Worm (Caenorhabditis elegans) whole organism, mixed stage, embryonic: ENCODE measurements around the gene W08G11.3.

Source experiments
- M03D4.4 ChIP-seq: sonication (generic microtip); optimal IDR thresholded peaks from 2 replicates; lab custom pipeline; 2017; ENCODE audit warnings: mild to moderate bottlenecking, missing genetic modification characterization, missing compliant biosample characterization
- blmp-1 ChIP-seq: fragments of 150-350 bp; optimal IDR thresholded peaks from 2 replicates; lab custom pipeline; 2014; ENCODE audit warnings: missing biosample characterization, missing genetic modification characterization
- ceh-83 ChIP-seq: fragments of 200-800 bp; sonication (Bioruptor generic); optimal IDR thresholded peaks from 2 replicates; lab custom pipeline; 2018; ENCODE audit warnings: mild to moderate bottlenecking, missing genetic modification characterization, missing compliant biosample characterization
- hlh-1 ChIP-seq: fragments of 150-350 bp; optimal IDR thresholded peaks from 2 replicates; lab custom pipeline; 2014; ENCODE audit warnings: missing biosample characterization, missing genetic modification reagents, missing genetic modification characterization
- nhr-12 ChIP-seq: fragments of 150-350 bp; optimal IDR thresholded peaks from 2 replicates; lab custom pipeline; 2014; ENCODE audit warnings: missing biosample characterization, missing genetic modification characterization
- nhr-28 ChIP-seq: fragments of 150-350 bp; optimal IDR thresholded peaks from 2 replicates; lab custom pipeline; 2014; ENCODE audit warnings: missing biosample characterization, missing genetic modification characterization
- sem-2 ChIP-seq: fragments of 200-800 bp; sonication (Bioruptor generic); optimal IDR thresholded peaks from 2 replicates; lab custom pipeline; 2018; ENCODE audit warnings: mild to moderate bottlenecking, missing genetic modification characterization, missing compliant biosample characterization
- tbx-8 ChIP-seq: fragments of 200-800 bp; sonication (Bioruptor generic); optimal IDR thresholded peaks from 2 replicates; lab custom pipeline; 2018; ENCODE audit warnings: mild to moderate bottlenecking, missing genetic modification characterization, moderate library complexity, missing compliant biosample characterization
- unc-120 ChIP-seq: sonication (generic microtip); optimal IDR thresholded peaks from 2 replicates; lab custom pipeline; 2017; ENCODE audit warnings: missing genetic modification characterization, missing compliant biosample characterization; ENCODE audit not compliant: poor library complexity, severe bottlenecking
- unc-39 ChIP-seq: fragments of 150-350 bp; optimal IDR thresholded peaks from 2 replicates; lab custom pipeline; 2014; ENCODE audit warnings: missing biosample characterization, missing genetic modification characterization

W08G11.3 gene

ce11 chrV:16420696-16421095 is 53.2 kb downstream of the W08G11.3 start, which contains the start of gene srw-48:
TSS of gene srw-48 (plus strand) at chrV:16420996.
- TF ChIP-seq M03D4.4 (tag; lab: Kevin White, UChicago), result no peak
- no peak for TF ChIP-seq sem-2 (GFP tag; lab: Kevin White, UChicago)
- TF ChIP-seq hlh-1 (tag; lab: Kevin White, UChicago), result no peak
- no peak for TF ChIP-seq unc-39 (tag; lab: Kevin White, UChicago)
- TF ChIP-seq tbx-8 (GFP tag; lab: Kevin White, UChicago), result no peak
- no peak for TF ChIP-seq unc-120
- no peak for TF ChIP-seq ceh-83 (GFP tag; lab: Kevin White, UChicago)
- no peak for TF ChIP-seq nhr-28 (tag; lab: Kevin White, UChicago)
- no peak for TF ChIP-seq nhr-12
- TF ChIP-seq blmp-1 (tag; lab: Kevin White, UChicago), result no peak
